Fruit fly (Drosophila melanogaster): ENCODE data around the gene Dph1.
A peak's percentile ranks its signal among the peaks of the same experiment; 100 is the strongest.

Gene Dph1

dm6 chr3L:11696294-11697116 lies at the start of gene Dph1 (continued):
- TF ChIP-seq CG12299 (tag; optimal IDR thresholded peaks at IDR 0.05) (peak; percentile 27), gfzf (GFP tag; optimal IDR thresholded peaks at IDR 0.05) (peak; percentile 8), CG11696 (GFP tag; IDR thresholded peaks at IDR 0.05) (peak; percentile 67), sug (tag; optimal IDR thresholded peaks at IDR 0.05) (peak; percentile 54), phol (tag; optimal IDR thresholded peaks at IDR 0.05) (peak; percentile 90), ara (GFP tag; IDR thresholded peaks at IDR 0.05) (peak; percentile 78), CG14014 (GFP tag; IDR thresholded peaks at IDR 0.05) (peak; percentile 79), ase (GFP tag; IDR thresholded peaks at IDR 0.05) (peak; percentile 78; the same call in 2 of the 3 replicates), Nf-YB (GFP tag; optimal IDR thresholded peaks at IDR 0.05) (peak; percentile 54), Lhr (GFP tag; optimal IDR thresholded peaks at IDR 0.05) (peak; percentile 14), vvl (GFP tag; IDR thresholded peaks at IDR 0.05) (peak; percentile 85), dimm (GFP tag; IDR thresholded peaks at IDR 0.05) (no peak), Rfx (GFP tag; IDR thresholded peaks at IDR 0.05) (peak; percentile 83), Optix (GFP tag; IDR thresholded peaks at IDR 0.05) (peak; percentile 88), klu (GFP tag; IDR thresholded peaks at IDR 0.05) (no peak; the same call in 1 of the 2 replicates), ato (GFP tag; IDR thresholded peaks at IDR 0.05; ENCODE audit: partially characterized antibody) (no peak), CG17361 (GFP tag; IDR thresholded peaks at IDR 0.05) (peak; percentile 81), CG6683 (GFP tag; optimal IDR thresholded peaks at IDR 0.05) (peak; percentile 55), so (GFP tag; IDR thresholded peaks at IDR 0.05) (peak; percentile 89), CG30020 (tag; optimal IDR thresholded peaks at IDR 0.05) (peak; percentile 22), NC2α (GFP tag; optimal IDR thresholded peaks at IDR 0.05) (peak; percentile 79), CG31365 (tag; optimal IDR thresholded peaks at IDR 0.05) (peak; percentile 74), CG15073 (GFP tag; optimal IDR thresholded peaks at IDR 0.05) (no peak), CG10543 (GFP tag; optimal IDR thresholded peaks at IDR 0.05) (peak; percentile 54), CG14441 (GFP tag; IDR thresholded peaks at IDR 0.05) (peak; percentile 90), CTCF (GFP tag; optimal IDR thresholded peaks at IDR 0.05) (peak; percentile 24), dmrt99B (tag; optimal IDR thresholded peaks at IDR 0.05) (peak; percentile 87), psq (GFP tag; optimal IDR thresholded peaks at IDR 0.05) (no peak), al (GFP tag; IDR thresholded peaks at IDR 0.05) (peak; percentile 40; the same call in 1 of the 2 replicates), CG11093 (GFP tag; IDR thresholded peaks at IDR 0.05) (no peak; the same call in 2 of the 3 replicates), Oaz (GFP tag; IDR thresholded peaks at IDR 0.05) (peak; percentile 49; the same call in 1 of the 2 replicates), Eip74EF (GFP tag; optimal IDR thresholded peaks at IDR 0.05) (peak in 1 of 2 experiments; percentile 88), danr (GFP tag; IDR thresholded peaks at IDR 0.05) (peak; percentile 68; the same call in 1 of the 2 replicates), CG7271 (tag; optimal IDR thresholded peaks at IDR 0.05) (peak; percentile 50), vnd (GFP tag; IDR thresholded peaks at IDR 0.05; ENCODE audit: partially characterized antibody) (no peak), nom (GFP tag; optimal IDR thresholded peaks at IDR 0.05) (peak; percentile 85), Dip3 (GFP tag; optimal IDR thresholded peaks at IDR 0.05) (peak; percentile 77), Fer2 (tag; optimal IDR thresholded peaks at IDR 0.05) (no peak), Spps (tag; optimal IDR thresholded peaks at IDR 0.05) (peak; percentile 28), Dip2 (GFP tag; IDR thresholded peaks at IDR 0.05) (no peak), E2f2 (GFP tag; IDR thresholded peaks at IDR 0.05) (peak; percentile 91), esg (GFP tag; conservative IDR thresholded peaks at IDR 0.05) (peak; percentile 82), wor (GFP tag; IDR thresholded peaks at IDR 0.05) (no peak; the same call in 1 of the 2 replicates), Vsx1 (GFP tag; optimal IDR thresholded peaks at IDR 0.05) (peak; percentile 73), CG10209 (GFP tag; optimal IDR thresholded peaks at IDR 0.05) (peak; percentile 79), bab2 (GFP tag; optimal IDR thresholded peaks at IDR 0.05) (peak; percentile 93), hkb (optimal IDR thresholded peaks at IDR 0.05) (no peak), hkb (GFP tag; IDR thresholded peaks at IDR 0.05) (peak; percentile 92), Sin3A (optimal IDR thresholded peaks at IDR 0.05) (peak; percentile 55), Mes4 (GFP tag; optimal IDR thresholded peaks at IDR 0.05) (peak; percentile 80)

All from whole organism, embryonic.